Fruit fly (Drosophila melanogaster): ENCODE results near the gene SPARC.

- no peak for TF ChIP-seq Sin3A (optimal IDR thresholded peaks at IDR 0.05)
- TF ChIP-seq h (optimal IDR thresholded peaks at IDR 0.05): no peak
- no peak for TF ChIP-seq ttk (optimal IDR thresholded peaks at IDR 0.05)
These were observed 10.6 kb upstream of the SPARC start for dm6 chr3R:26882230-26883014.
